Fruit fly (Drosophila melanogaster) whole organism, embryonic: Measurements from ENCODE around the gene kirre.
A peak's percentile ranks its signal among the peaks of the same experiment; 100 is the strongest.

Experiments
- Ada2b ChIP-seq: fragments of 200-800 bp; sonication (Bioruptor generic); IDR thresholded peaks from 2 replicates; pipeline ENCODE4 v1.3.6; 2022; ENCODE audit warnings: missing biosample characterization, missing genetic modification characterization
- Antp ChIP-seq: fragments of 200-800 bp; sonication (Bioruptor generic); optimal IDR thresholded peaks from 3 replicates; lab custom pipeline; 2016; ENCODE audit warnings: missing biosample characterization, missing genetic modification characterization
- Atf6 ChIP-seq: fragments of 200-800 bp; sonication (Bioruptor generic); IDR thresholded peaks from 2 replicates; pipeline ENCODE4 v1.3.6; 2022; ENCODE audit warnings: missing biosample characterization, missing genetic modification characterization
- B-H1 ChIP-seq: fragments of 200-800 bp; sonication (Bioruptor generic); IDR thresholded peaks from 3 replicates; pipeline ENCODE4 v1.3.6; 2022; ENCODE audit warnings: missing biosample characterization, missing genetic modification characterization
- B-H2 ChIP-seq: fragments of 200-800 bp; sonication (Bioruptor generic); optimal IDR thresholded peaks from 2 replicates; lab custom pipeline; 2018; ENCODE audit warnings: missing biosample characterization, mild to moderate bottlenecking, missing genetic modification characterization
- CG10147 ChIP-seq: fragments of 200-800 bp; sonication (Bioruptor generic); optimal IDR thresholded peaks from 2 replicates; lab custom pipeline; 2019; ENCODE audit warnings: missing biosample characterization, mild to moderate bottlenecking, missing genetic modification characterization, moderate library complexity
- CG10267 ChIP-seq: fragments of 200-800 bp; sonication (Bioruptor generic); optimal IDR thresholded peaks from 2 replicates; lab custom pipeline; 2018; ENCODE audit warnings: missing biosample characterization, mild to moderate bottlenecking, missing genetic modification characterization, moderate library complexity
- CG10366 ChIP-seq: fragments of 200-800 bp; sonication (Bioruptor generic); IDR thresholded peaks from 2 replicates; pipeline ENCODE4 v1.3.6; 2022; ENCODE audit warnings: missing biosample characterization, missing genetic modification characterization
- CG11093 ChIP-seq: fragments of 200-800 bp; sonication (Bioruptor generic); IDR thresholded peaks from 3 replicates; pipeline ENCODE4 v1.3.6; 2022; ENCODE audit warnings: missing biosample characterization, missing genetic modification characterization
- CG12299 ChIP-seq: fragments of 200-800 bp; sonication (Bioruptor generic); optimal IDR thresholded peaks from 2 replicates; lab custom pipeline; 2018; ENCODE audit warnings: missing biosample characterization, mild to moderate bottlenecking, missing genetic modification characterization
- CG12391 ChIP-seq: fragments of 200-800 bp; sonication (Bioruptor generic); optimal IDR thresholded peaks from 3 replicates; lab custom pipeline; 2018; ENCODE audit warnings: missing biosample characterization, mild to moderate bottlenecking, missing genetic modification characterization, moderate library complexity
- CG12942 ChIP-seq: fragments of 200-800 bp; sonication (Bioruptor generic); optimal IDR thresholded peaks from 3 replicates; lab custom pipeline; 2016; ENCODE audit warnings: missing biosample characterization, missing genetic modification characterization
- CG1603 ChIP-seq: fragments of 200-800 bp; sonication (Bioruptor generic); optimal IDR thresholded peaks from 2 replicates; lab custom pipeline; 2019; ENCODE audit warnings: missing biosample characterization, mild to moderate bottlenecking, missing genetic modification characterization, moderate library complexity
- CG4707 ChIP-seq: fragments of 200-800 bp; sonication (Bioruptor generic); optimal IDR thresholded peaks from 2 replicates; lab custom pipeline; 2018; ENCODE audit warnings: missing biosample characterization, mild to moderate bottlenecking, missing genetic modification characterization, moderate library complexity
- CG5180 ChIP-seq: fragments of 200-800 bp; sonication (Bioruptor generic); optimal IDR thresholded peaks from 3 replicates; lab custom pipeline; 2017; ENCODE audit warnings: missing biosample characterization, missing genetic modification characterization, mild to moderate bottlenecking, moderate library complexity, missing genetic modification reagents
- CG7928 ChIP-seq: fragments of 200-800 bp; sonication (Bioruptor generic); optimal IDR thresholded peaks from 2 replicates; lab custom pipeline; 2017; ENCODE audit warnings: missing biosample characterization, mild to moderate bottlenecking, missing genetic modification characterization
- CG7963 ChIP-seq: fragments of 200-800 bp; sonication (Bioruptor generic); IDR thresholded peaks from 3 replicates; pipeline ENCODE4 v1.3.6; 2022; ENCODE audit warnings: missing biosample characterization, missing genetic modification characterization; ENCODE audit not compliant: partially characterized antibody
- CG9727 ChIP-seq: fragments of 200-800 bp; sonication (Bioruptor generic); optimal IDR thresholded peaks from 3 replicates; lab custom pipeline; 2017; ENCODE audit warnings: missing biosample characterization, mild to moderate bottlenecking, missing genetic modification characterization
- CG9817 ChIP-seq: fragments of 200-800 bp; sonication (Bioruptor generic); optimal IDR thresholded peaks from 2 replicates; lab custom pipeline; 2018; ENCODE audit warnings: missing biosample characterization, mild to moderate bottlenecking, missing genetic modification characterization, moderate library complexity
- CHES-1-like ChIP-seq: fragments of 200-800 bp; sonication (Bioruptor generic); optimal IDR thresholded peaks from 2 replicates; lab custom pipeline; 2016; ENCODE audit warnings: missing biosample characterization, missing genetic modification characterization
- D19A ChIP-seq: fragments of 200-800 bp; optimal IDR thresholded peaks from 3 replicates; lab custom pipeline; 2019; ENCODE audit warnings: missing biosample characterization, mild to moderate bottlenecking, missing genetic modification characterization, moderate library complexity
- Dbx ChIP-seq: fragments of 200-800 bp; sonication (Bioruptor generic); IDR thresholded peaks from 3 replicates; pipeline ENCODE4 v1.3.6; 2022; ENCODE audit warnings: missing biosample characterization, missing genetic modification characterization
- Ets65A ChIP-seq: fragments of 200-800 bp; sonication (Bioruptor generic); peaks from one replicate; lab custom pipeline; 2016; ENCODE audit warnings: missing biosample characterization, missing genetic modification characterization
- Fer3 ChIP-seq: fragments of 200-800 bp; sonication (Bioruptor generic); optimal IDR thresholded peaks from 2 replicates; lab custom pipeline; 2018; ENCODE audit warnings: missing biosample characterization, mild to moderate bottlenecking, missing genetic modification characterization, moderate library complexity
- MESR4 ChIP-seq: fragments of 200-800 bp; sonication (Bioruptor generic); optimal IDR thresholded peaks from 2 replicates; lab custom pipeline; 2018; ENCODE audit warnings: missing biosample characterization, mild to moderate bottlenecking, missing genetic modification characterization, moderate library complexity
- Oaz ChIP-seq: fragments of 200-800 bp; sonication (Bioruptor generic); IDR thresholded peaks from 2 replicates; pipeline ENCODE4 v1.3.6; 2022; ENCODE audit warnings: missing biosample characterization, missing genetic modification characterization
- Pdp1 ChIP-seq, 2 experiments: fragments of 200-800 bp; sonication (Bioruptor generic); optimal IDR thresholded peaks; 3 replicates each; lab custom pipeline; 2016; ENCODE audit warnings: missing biosample characterization in 2 of 2, missing genetic modification characterization in 2 of 2, mild to moderate bottlenecking in 1 of 2, moderate library complexity in 1 of 2
- Sox100B ChIP-seq: fragments of 200-800 bp; sonication (Bioruptor generic); optimal IDR thresholded peaks from 3 replicates; lab custom pipeline; 2018; ENCODE audit warnings: missing biosample characterization, mild to moderate bottlenecking, missing genetic modification characterization
- Sox102F ChIP-seq: fragments of 200-800 bp; sonication (Bioruptor generic); optimal IDR thresholded peaks from 2 replicates; lab custom pipeline; 2018; ENCODE audit warnings: missing biosample characterization, mild to moderate bottlenecking, missing genetic modification characterization, moderate library complexity
- Spps ChIP-seq: fragments of 200-800 bp; sonication (Bioruptor generic); optimal IDR thresholded peaks from 2 replicates; lab custom pipeline; 2018; ENCODE audit warnings: missing biosample characterization, mild to moderate bottlenecking, missing genetic modification characterization
- Sry-δ ChIP-seq: fragments of 200-800 bp; sonication (Bioruptor generic); optimal IDR thresholded peaks from 2 replicates; lab custom pipeline; 2016; ENCODE audit warnings: missing biosample characterization, missing genetic modification characterization
- al ChIP-seq: fragments of 200-800 bp; sonication (Bioruptor generic); IDR thresholded peaks from 2 replicates; pipeline ENCODE4 v1.3.6; 2022; ENCODE audit warnings: missing biosample characterization, missing genetic modification characterization
- ara ChIP-seq: fragments of 200-800 bp; sonication (Bioruptor generic); IDR thresholded peaks from 2 replicates; pipeline ENCODE4 v1.3.6; 2022; ENCODE audit warnings: missing biosample characterization, missing genetic modification characterization
- gce ChIP-seq: fragments of 200-800 bp; sonication (Bioruptor generic); IDR thresholded peaks from 3 replicates; pipeline ENCODE4 v1.3.6; 2022; ENCODE audit warnings: missing biosample characterization, missing genetic modification characterization
- gem ChIP-seq: fragments of 200-800 bp; sonication (Bioruptor generic); optimal IDR thresholded peaks from 2 replicates; lab custom pipeline; 2019; ENCODE audit warnings: missing biosample characterization, mild to moderate bottlenecking, missing genetic modification characterization, moderate library complexity
- hkb ChIP-seq, 2 experiments: fragments of 200-800 bp in 1 of 2; fragments of >200 bp in 1 of 2; sonication (Bioruptor generic) in 1 of 2; IDR thresholded peaks in 1 of 2; optimal IDR thresholded peaks in 1 of 2; 2 replicates each; pipeline versions ENCODE4 v1.3.6 to Lab custom; 2017 to 2022; ENCODE audit warnings: missing biosample characterization in 1 of 2, missing genetic modification characterization in 1 of 2
- jing ChIP-seq: fragments of 200-800 bp; sonication (Bioruptor generic); optimal IDR thresholded peaks from 2 replicates; lab custom pipeline; 2018; ENCODE audit warnings: missing biosample characterization, mild to moderate bottlenecking, missing genetic modification characterization
- knrl ChIP-seq: fragments of 200-800 bp; sonication (Bioruptor generic); IDR thresholded peaks from 3 replicates; pipeline ENCODE4 v1.3.6; 2022; ENCODE audit warnings: missing biosample characterization, missing genetic modification characterization; ENCODE audit not compliant: partially characterized antibody
- luna ChIP-seq: fragments of 200-800 bp; sonication (Bioruptor generic); optimal IDR thresholded peaks from 2 replicates; lab custom pipeline; 2016; ENCODE audit warnings: missing biosample characterization, missing genetic modification characterization
- phol ChIP-seq: fragments of 200-800 bp; sonication (Bioruptor generic); optimal IDR thresholded peaks from 3 replicates; lab custom pipeline; 2018; ENCODE audit warnings: missing biosample characterization, mild to moderate bottlenecking, missing genetic modification characterization, moderate library complexity
- pnt ChIP-seq: fragments of 200-800 bp; sonication (Bioruptor generic); optimal IDR thresholded peaks from 3 replicates; lab custom pipeline; 2016; ENCODE audit warnings: missing biosample characterization, missing genetic modification characterization
- pzg ChIP-seq: fragments of 200-800 bp; sonication (Bioruptor generic); optimal IDR thresholded peaks from 3 replicates; lab custom pipeline; 2018; ENCODE audit warnings: missing biosample characterization, mild to moderate bottlenecking, missing genetic modification characterization, moderate library complexity
- ro ChIP-seq: fragments of 200-800 bp; sonication (Bioruptor generic); IDR thresholded peaks from 2 replicates; pipeline ENCODE4 v1.3.6; 2022; ENCODE audit warnings: missing biosample characterization, missing genetic modification characterization
- row ChIP-seq: fragments of 200-800 bp; sonication (Bioruptor generic); IDR thresholded peaks from 3 replicates; pipeline ENCODE4 v1.3.6; 2022; ENCODE audit warnings: missing biosample characterization, missing genetic modification characterization
- sens ChIP-seq: fragments of 200-800 bp; sonication (Bioruptor generic); peaks from one replicate; lab custom pipeline; 2016; ENCODE audit warnings: missing biosample characterization, missing genetic modification characterization
- sob ChIP-seq: fragments of 200-800 bp; sonication (Bioruptor generic); IDR thresholded peaks from 2 replicates; pipeline ENCODE4 v1.3.6; 2022; ENCODE audit warnings: missing biosample characterization, missing genetic modification characterization
- wdn ChIP-seq: fragments of 200-800 bp; sonication (Bioruptor generic); IDR thresholded peaks from 2 replicates; pipeline ENCODE4 v1.3.6; 2022; ENCODE audit warnings: missing biosample characterization, missing genetic modification characterization
- z ChIP-seq: fragments of 200-800 bp; sonication (Bioruptor generic); IDR thresholded peaks from 3 replicates; pipeline ENCODE4 v1.3.6; 2022; ENCODE audit warnings: missing biosample characterization, missing genetic modification characterization
- zfh1 ChIP-seq: fragments of 200-800 bp; sonication (Bioruptor generic); IDR thresholded peaks from 3 replicates; pipeline ENCODE4 v1.3.6; 2022; ENCODE audit warnings: missing biosample characterization, missing genetic modification characterization

Gene kirre

DNA sequence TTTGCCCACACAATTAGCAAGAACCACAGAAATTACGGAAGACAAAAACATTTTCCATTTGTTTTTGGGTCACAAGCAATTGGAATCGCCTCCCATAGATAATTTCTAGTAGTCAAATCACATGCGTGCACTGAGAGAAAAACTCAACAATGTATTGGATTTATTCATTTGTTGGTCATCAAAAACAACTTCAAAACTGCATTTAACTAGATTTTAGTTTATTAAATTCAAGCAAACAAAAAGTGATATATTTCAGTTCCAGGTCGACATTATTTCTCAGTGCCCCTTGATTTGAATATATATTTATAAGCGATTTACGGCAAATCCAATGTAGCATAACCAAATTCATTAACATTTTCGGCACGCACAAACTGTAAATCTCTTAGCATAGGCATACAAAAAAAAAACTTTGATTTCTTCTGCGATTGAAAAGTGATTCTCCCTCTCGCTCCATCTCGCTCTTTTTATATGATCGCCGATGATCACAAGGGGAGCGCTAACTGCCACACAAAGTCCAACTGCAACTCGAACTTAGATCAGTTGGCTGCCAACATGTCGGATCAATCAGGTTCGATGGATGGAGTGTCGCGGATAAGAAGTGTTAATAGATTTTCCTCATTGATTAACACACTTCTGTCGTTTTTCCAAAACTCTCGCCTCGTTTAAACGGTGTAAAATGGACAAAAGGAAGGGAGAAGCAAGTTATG lies 285.5 kb downstream of the kirre start (continued):
- no peak for TF ChIP-seq pzg (GFP tag; lab: Kevin White, UChicago)
- TF ChIP-seq jing (GFP tag; lab: Kevin White, UChicago): peak; percentile 43
- peak; percentile 63 for TF ChIP-seq row (GFP tag; lab: Robert Waterston, UW)
- peak; percentile 78 for TF ChIP-seq CG1603 (tag; lab: Kevin White, UChicago)
- TF ChIP-seq CG10366 (GFP tag; lab: Robert Waterston, UW): peak; percentile 44
- no peak for TF ChIP-seq luna
- TF ChIP-seq Dbx (GFP tag; lab: Robert Waterston, UW): 0 out of 3 replicates have a peak, but pooled peaks have one; percentile 60
- 0 out of 3 replicates have a peak, but pooled peaks have one; percentile 8 for TF ChIP-seq CG11093 (GFP tag; lab: Robert Waterston, UW)
- TF ChIP-seq Atf6 (GFP tag; lab: Robert Waterston, UW): peak; percentile 45; the same call in 1 of the 2 replicates
- peak; percentile 13; the same call in 1 of the 2 replicates for TF ChIP-seq ara (GFP tag; lab: Robert Waterston, UW)
- peak; percentile 65 for TF ChIP-seq CG12391 (tag; lab: Kevin White, UChicago)
- TF ChIP-seq CG12299 (tag; lab: Kevin White, UChicago): no peak
- TF ChIP-seq wdn (GFP tag; lab: Robert Waterston, UW): peak; percentile 54; the same call in 1 of the 2 replicates
- peak; percentile 41 for TF ChIP-seq pnt
- TF ChIP-seq CG10267: peak; percentile 39
- TF ChIP-seq Spps (tag; lab: Kevin White, UChicago): peak; percentile 19
- TF ChIP-seq Oaz (GFP tag; lab: Robert Waterston, UW): no peak
- TF ChIP-seq Sox100B (GFP tag; lab: Kevin White, UChicago): no peak
- TF ChIP-seq CHES-1-like: peak; percentile 42
- TF ChIP-seq Fer3 (tag; lab: Kevin White, UChicago): peak; percentile 49
- TF ChIP-seq sens (GFP tag; lab: Kevin White, UChicago): peak; percentile 95
- peak; percentile 48 for TF ChIP-seq CG9817
- no peak for TF ChIP-seq CG7963 (GFP tag; lab: Robert Waterston, UW)
- peak; percentile 74 for TF ChIP-seq Ada2b (GFP tag; lab: Robert Waterston, UW)
- TF ChIP-seq ro (GFP tag; lab: Robert Waterston, UW): peak; percentile 18; the same call in 1 of the 2 replicates
- no peak for TF ChIP-seq CG4707 (GFP tag; lab: Kevin White, UChicago)
- peak; percentile 60; the same call in 1 of the 2 replicates for TF ChIP-seq al (GFP tag; lab: Robert Waterston, UW)
- TF ChIP-seq Pdp1 (GFP tag; optimal IDR thresholded peaks at IDR 0.05; lab: Kevin White, UChicago): peak; percentile 50 to 57
- TF ChIP-seq B-H1 (GFP tag; lab: Robert Waterston, UW): peak; percentile 45; the same call in 1 of the 3 replicates
- peak; percentile 17 for TF ChIP-seq CG12942 (GFP tag; lab: Kevin White, UChicago)
- TF ChIP-seq z (GFP tag; lab: Robert Waterston, UW): no peak
- peak; percentile 84 for TF ChIP-seq gem (tag; lab: Kevin White, UChicago)
- no peak for TF ChIP-seq knrl
- no peak for TF ChIP-seq gce (GFP tag; lab: Robert Waterston, UW)
- peak; percentile 97 for TF ChIP-seq CG5180 (GFP tag; lab: Kevin White, UChicago)
- TF ChIP-seq Sox102F: peak; percentile 81
- peak; percentile 63; the same call in 1 of the 2 replicates for TF ChIP-seq sob (GFP tag; lab: Robert Waterston, UW)
- no peak for TF ChIP-seq CG7928 (GFP tag; lab: Kevin White, UChicago)
- TF ChIP-seq MESR4 (GFP tag; lab: Kevin White, UChicago): no peak
- TF ChIP-seq Ets65A: peak; percentile 84
- peak; percentile 48 for TF ChIP-seq Antp (GFP tag; lab: Kevin White, UChicago)
- TF ChIP-seq B-H2 (GFP tag; lab: Kevin White, UChicago): no peak
- TF ChIP-seq phol: peak; percentile 61
- TF ChIP-seq zfh1 (GFP tag; lab: Robert Waterston, UW): peak; percentile 66
- TF ChIP-seq CG10147 (GFP tag; lab: Kevin White, UChicago): peak; percentile 4
- TF ChIP-seq D19A: peak; percentile 26
- no peak for TF ChIP-seq hkb (optimal IDR thresholded peaks at IDR 0.05; lab: Kevin White, UChicago)
- TF ChIP-seq hkb (GFP tag; IDR thresholded peaks at IDR 0.05; lab: Robert Waterston, UW): peak; percentile 67
- TF ChIP-seq Sry-δ (GFP tag; lab: Kevin White, UChicago): peak; percentile 19
- TF ChIP-seq CG9727 (GFP tag; lab: Kevin White, UChicago): peak; percentile 54
